ENCODE assay signal across 2 fruit fly cellular contexts in the genomic region with DNA sequence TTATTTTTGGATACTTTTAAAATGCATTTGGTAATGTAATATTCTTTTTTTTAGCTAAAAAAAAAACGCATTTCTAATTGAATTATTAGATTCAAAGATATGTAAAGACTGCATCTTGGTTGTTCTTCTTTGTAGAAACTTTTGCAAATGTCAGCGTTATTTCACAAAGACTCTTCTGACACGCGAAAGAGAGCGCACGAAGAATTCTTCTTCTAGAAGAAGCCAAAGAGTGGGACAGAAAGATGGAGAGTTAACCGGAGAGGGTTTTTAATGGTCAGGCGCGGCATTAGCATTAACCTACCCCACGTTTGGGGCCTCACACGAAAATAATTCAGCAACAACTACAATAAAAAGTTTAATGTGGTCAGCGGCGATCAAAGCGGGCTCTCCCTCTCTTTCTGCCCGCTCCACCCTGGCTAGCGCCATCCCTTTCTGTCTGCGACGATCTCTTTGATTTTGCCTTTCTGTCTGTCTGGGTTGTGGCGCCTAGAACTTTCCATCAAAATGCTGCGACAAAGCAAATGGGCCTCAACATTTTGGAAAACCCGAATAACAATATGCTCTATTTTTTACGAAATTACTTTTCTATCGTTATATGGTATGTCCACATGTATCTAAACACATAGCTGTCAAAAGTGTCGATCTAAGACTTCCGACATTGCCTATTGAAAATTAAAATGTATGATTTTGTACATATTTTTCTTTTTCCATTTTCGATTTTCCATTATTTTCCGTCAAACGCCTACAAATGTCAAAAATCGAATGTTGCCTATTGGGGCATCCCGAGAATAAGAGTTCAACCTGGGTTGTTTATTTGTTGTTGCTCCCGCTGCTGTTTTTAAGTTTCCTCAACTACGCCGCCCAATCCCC.
A peak's percentile ranks its signal among the peaks of the same experiment; 100 is the strongest.
TF ChIP-seq lines count a peak whose summit lies in the region.

No protein-coding gene starts in this region.

TF ChIP-seq in whole organism, embryonic, 481 proteins besides CTCF, POLR2A, EP300 and RAD21 (continued from another document):
- TF ChIP-seq NFAT (GFP tag; IDR thresholded peaks at IDR 0.05; lab: Robert Waterston, UW) (peak; percentile 47; the same call in 1 of the 2 replicates), yki (optimal IDR thresholded peaks at IDR 0.05; lab: Kevin White, UChicago) (peak; percentile 4), CG10321 (GFP tag; IDR thresholded peaks at IDR 0.05; lab: Robert Waterston, UW) (peak; percentile 37; the same call in 1 of the 2 replicates), CG12769 (tag; optimal IDR thresholded peaks at IDR 0.05; lab: Kevin White, UChicago) (peak; percentile 5), CG30403 (GFP tag; optimal IDR thresholded peaks at IDR 0.05; lab: Kevin White, UChicago) (peak; percentile 47), cad (GFP tag; optimal IDR thresholded peaks at IDR 0.05; lab: Kevin White, UChicago) (no peak), ind (GFP tag; optimal IDR thresholded peaks at IDR 0.05; lab: Kevin White, UChicago) (peak; percentile 9), CG9932 (GFP tag; IDR thresholded peaks at IDR 0.05; lab: Robert Waterston, UW) (0 out of 2 replicates have a peak, but pooled peaks have one; percentile 4), Med (GFP tag; lab: Kevin White, UChicago) (peak; percentile 92), D19A (tag; optimal IDR thresholded peaks at IDR 0.05; lab: Kevin White, UChicago) (peak; percentile 95), bbx (GFP tag; IDR thresholded peaks at IDR 0.05; lab: Robert Waterston, UW; ENCODE audit: partially characterized antibody) (0 out of 2 replicates have a peak, but pooled peaks have one; percentile 44), D19B (GFP tag; optimal IDR thresholded peaks at IDR 0.05; lab: Kevin White, UChicago) (peak; percentile 4), CG8290 (GFP tag; optimal IDR thresholded peaks at IDR 0.05; lab: Kevin White, UChicago) (no peak), CG8290 (tag; optimal IDR thresholded peaks at IDR 0.05; lab: Kevin White, UChicago) (peak in 1 of 2 experiments; percentile 24), Tbp (GFP tag; optimal IDR thresholded peaks at IDR 0.05; lab: Kevin White, UChicago) (no peak), sug (tag; optimal IDR thresholded peaks at IDR 0.05; lab: Kevin White, UChicago) (peak; percentile 34), CG34224 (GFP tag; IDR thresholded peaks at IDR 0.05; lab: Robert Waterston, UW; ENCODE audit: partially characterized antibody) (peak; percentile 45), CG17385 (GFP tag; optimal IDR thresholded peaks at IDR 0.05; lab: Kevin White, UChicago) (peak; percentile 30), ttk (GFP tag; IDR thresholded peaks at IDR 0.05; lab: Robert Waterston, UW) (no peak), trh (GFP tag; optimal IDR thresholded peaks at IDR 0.05; lab: Kevin White, UChicago) (no peak), GATAe (GFP tag; conservative IDR thresholded peaks at IDR 0.05; lab: Robert Waterston, UW) (no peak), jigr1 (GFP tag; IDR thresholded peaks at IDR 0.05; lab: Robert Waterston, UW) (no peak), pan (optimal IDR thresholded peaks at IDR 0.05; lab: Kevin White, UChicago) (no peak), pan (GFP tag; optimal IDR thresholded peaks at IDR 0.05 in 1 of 2, IDR thresholded peaks at IDR 0.05 in 1 of 2) (peak in 1 of 2 experiments; percentile 46), CG18262 (tag; optimal IDR thresholded peaks at IDR 0.05; lab: Kevin White, UChicago) (no peak), rib (GFP tag; IDR thresholded peaks at IDR 0.05; lab: Robert Waterston, UW) (peak; percentile 53; the same call in 1 of the 2 replicates), lilli (GFP tag; optimal IDR thresholded peaks at IDR 0.05; lab: Kevin White, UChicago) (peak; percentile 38), CG18599 (GFP tag; optimal IDR thresholded peaks at IDR 0.05; lab: Kevin White, UChicago) (no peak), Aef1 (GFP tag; IDR thresholded peaks at IDR 0.05; lab: Robert Waterston, UW) (peak; percentile 32; the same call in 1 of the 3 replicates), ranshi (GFP tag; IDR thresholded peaks at IDR 0.05; lab: Robert Waterston, UW) (peak; percentile 25; the same call in 1 of the 2 replicates), CG6175 (GFP tag; IDR thresholded peaks at IDR 0.05; lab: Robert Waterston, UW) (0 out of 3 replicates have a peak, but pooled peaks have one; percentile 29), Taf1 (GFP tag; IDR thresholded peaks at IDR 0.05; lab: Robert Waterston, UW) (no peak), CG10654 (GFP tag; optimal IDR thresholded peaks at IDR 0.05; lab: Kevin White, UChicago) (no peak), Ptx1 (GFP tag; IDR thresholded peaks at IDR 0.05; lab: Robert Waterston, UW) (no peak), CG1832 (GFP tag; optimal IDR thresholded peaks at IDR 0.05; lab: Kevin White, UChicago) (peak; percentile 80), eve (GFP tag; optimal IDR thresholded peaks at IDR 0.05; lab: Kevin White, UChicago) (peak in 1 of 2 experiments; percentile 74)

TF ChIP-seq in whole organism, prepupa, 60 proteins besides CTCF, POLR2A, EP300 and RAD21 (continued from another document):
- TF ChIP-seq CG31627 (GFP tag; optimal IDR thresholded peaks at IDR 0.05; lab: Kevin White, UChicago): no peak
TF ChIP-seq in whole organism, prepupa: peak in this region for 6.
